Fruit fly (Drosophila melanogaster): ENCODE results near the gene baz.

dm6 chrX:17202498-17203162, 42.8 kb downstream of the baz start, which contains the start of the genes TTLL1A and CG5070:
- TF ChIP-seq Mnt (GFP tag; optimal IDR thresholded peaks at IDR 0.05), result no peak
- TF ChIP-seq CG7045 (GFP tag; optimal IDR thresholded peaks at IDR 0.05), result no peak
- TF ChIP-seq CG11617 (GFP tag; optimal IDR thresholded peaks at IDR 0.05), result no peak
- no peak for TF ChIP-seq ovo (GFP tag; optimal IDR thresholded peaks at IDR 0.05)

Measured in whole organism, adult.